Fruit fly (Drosophila melanogaster) whole organism, embryonic: ENCODE results near the gene CG14327.
A peak's percentile ranks its signal among the peaks of the same experiment; 100 is the strongest.

Experiments used
- B-H1 ChIP-seq: fragments of 200-800 bp; sonication (Bioruptor generic); IDR thresholded peaks from 3 replicates; pipeline ENCODE4 v1.3.6; 2022; ENCODE audit warnings: missing biosample characterization, missing genetic modification characterization
- CG1024 ChIP-seq: fragments of 200-800 bp; sonication (Bioruptor generic); IDR thresholded peaks from 2 replicates; pipeline ENCODE4 v1.3.6; 2022; ENCODE audit warnings: missing biosample characterization, missing genetic modification characterization
- CG10366 ChIP-seq: fragments of 200-800 bp; sonication (Bioruptor generic); IDR thresholded peaks from 2 replicates; pipeline ENCODE4 v1.3.6; 2022; ENCODE audit warnings: missing biosample characterization, missing genetic modification characterization
- CG11247 ChIP-seq: fragments of 200-800 bp; sonication (Bioruptor generic); IDR thresholded peaks from 2 replicates; pipeline ENCODE4 v1.3.6; 2022; ENCODE audit warnings: missing biosample characterization, missing genetic modification characterization
- CG11456 ChIP-seq: fragments of 200-800 bp; sonication (Bioruptor generic); IDR thresholded peaks from 3 replicates; pipeline ENCODE4 v1.3.6; 2022; ENCODE audit warnings: missing biosample characterization, missing genetic modification characterization
- CG12391 ChIP-seq: fragments of 200-800 bp; sonication (Bioruptor generic); optimal IDR thresholded peaks from 3 replicates; lab custom pipeline; 2018; ENCODE audit warnings: missing biosample characterization, mild to moderate bottlenecking, missing genetic modification characterization, moderate library complexity
- CG12769 ChIP-seq: fragments of 200-800 bp; sonication (Bioruptor generic); optimal IDR thresholded peaks from 2 replicates; lab custom pipeline; 2019; ENCODE audit warnings: missing biosample characterization, mild to moderate bottlenecking, missing genetic modification characterization, moderate library complexity
- CG13424 ChIP-seq: fragments of 200-800 bp; sonication (Bioruptor generic); optimal IDR thresholded peaks from 2 replicates; lab custom pipeline; 2019; ENCODE audit warnings: missing biosample characterization, mild to moderate bottlenecking, missing genetic modification characterization, moderate library complexity
- CG16815 ChIP-seq: fragments of 200-800 bp; sonication (Bioruptor generic); optimal IDR thresholded peaks from 3 replicates; lab custom pipeline; 2017; ENCODE audit warnings: missing biosample characterization, mild to moderate bottlenecking, missing genetic modification characterization
- CG18262 ChIP-seq: fragments of 200-800 bp; optimal IDR thresholded peaks from 3 replicates; lab custom pipeline; 2019; ENCODE audit warnings: missing biosample characterization, mild to moderate bottlenecking, missing genetic modification characterization, moderate library complexity
- CG2116 ChIP-seq: fragments of 200-800 bp; sonication (Bioruptor generic); optimal IDR thresholded peaks from 3 replicates; lab custom pipeline; 2018; ENCODE audit warnings: missing biosample characterization, mild to moderate bottlenecking, missing genetic modification characterization
- CG2120 ChIP-seq: fragments of 200-800 bp; sonication (Bioruptor generic); optimal IDR thresholded peaks from 3 replicates; lab custom pipeline; 2016; ENCODE audit warnings: missing biosample characterization, missing genetic modification characterization
- CG2712 ChIP-seq: fragments of 200-800 bp; optimal IDR thresholded peaks from 3 replicates; lab custom pipeline; 2019; ENCODE audit warnings: missing biosample characterization, mild to moderate bottlenecking, missing genetic modification characterization, moderate library complexity
- CG2889 ChIP-seq: fragments of 200-800 bp; sonication (Bioruptor generic); IDR thresholded peaks from 3 replicates; pipeline ENCODE4 v1.3.6; 2022; ENCODE audit warnings: missing biosample characterization, missing genetic modification characterization
- CG30403 ChIP-seq: fragments of 200-800 bp; sonication (Bioruptor generic); optimal IDR thresholded peaks from 3 replicates; lab custom pipeline; 2016; ENCODE audit warnings: missing biosample characterization, missing genetic modification characterization
- CG32532 ChIP-seq: fragments of 200-800 bp; sonication (Bioruptor generic); IDR thresholded peaks from 2 replicates; pipeline ENCODE4 v1.3.6; 2022; ENCODE audit warnings: missing biosample characterization, missing genetic modification characterization
- CG3995 ChIP-seq: fragments of 200-800 bp; sonication (Bioruptor generic); optimal IDR thresholded peaks from 3 replicates; lab custom pipeline; 2016; ENCODE audit warnings: missing biosample characterization, missing genetic modification characterization
- CG4820 ChIP-seq: fragments of 200-800 bp; sonication (Bioruptor generic); optimal IDR thresholded peaks from 3 replicates; lab custom pipeline; 2016; ENCODE audit warnings: missing biosample characterization, missing genetic modification characterization
- CG6813 ChIP-seq: fragments of 200-800 bp; sonication (Bioruptor generic); optimal IDR thresholded peaks from 2 replicates; lab custom pipeline; 2017; ENCODE audit warnings: missing biosample characterization, missing genetic modification characterization, mild to moderate bottlenecking, moderate library complexity, missing genetic modification reagents
- CG7372 ChIP-seq: fragments of 200-800 bp; sonication (Bioruptor generic); IDR thresholded peaks from 2 replicates; pipeline ENCODE4 v1.3.6; 2022; ENCODE audit warnings: missing biosample characterization, missing genetic modification characterization
- CG9437 ChIP-seq: fragments of 200-800 bp; sonication (Bioruptor generic); optimal IDR thresholded peaks from 2 replicates; lab custom pipeline; 2018; ENCODE audit warnings: missing biosample characterization, mild to moderate bottlenecking, missing genetic modification characterization
- CG9932 ChIP-seq: fragments of 200-800 bp; sonication (Bioruptor generic); IDR thresholded peaks from 2 replicates; pipeline ENCODE4 v1.3.6; 2022; ENCODE audit warnings: missing biosample characterization, missing genetic modification characterization
- CoRest ChIP-seq: fragments of 200-800 bp; sonication (Bioruptor generic); optimal IDR thresholded peaks from 3 replicates; lab custom pipeline; 2018; ENCODE audit warnings: missing biosample characterization, mild to moderate bottlenecking, missing genetic modification characterization, moderate library complexity
- D19B ChIP-seq: fragments of 200-800 bp; sonication (Bioruptor generic); optimal IDR thresholded peaks from 2 replicates; lab custom pipeline; 2017; ENCODE audit warnings: missing biosample characterization, mild to moderate bottlenecking, missing genetic modification characterization
- Elba2 ChIP-seq: fragments of 200-800 bp; sonication (Bioruptor generic); optimal IDR thresholded peaks from 3 replicates; lab custom pipeline; 2016; ENCODE audit warnings: missing biosample characterization, missing genetic modification characterization
- Gug ChIP-seq: fragments of 200-800 bp; sonication (Bioruptor generic); IDR thresholded peaks from 4 replicates; pipeline ENCODE4 v1.3.6; 2022; ENCODE audit warnings: missing biosample characterization, missing genetic modification characterization
- HLH4C ChIP-seq: fragments of 200-800 bp; sonication (Bioruptor generic); IDR thresholded peaks from 3 replicates; pipeline ENCODE4 v1.3.6; 2022; ENCODE audit warnings: missing biosample characterization, missing genetic modification characterization; ENCODE audit not compliant: partially characterized antibody
- Rfx ChIP-seq: fragments of 200-800 bp; sonication (Bioruptor generic); IDR thresholded peaks from 2 replicates; pipeline ENCODE4 v1.3.6; 2022; ENCODE audit warnings: missing biosample characterization, missing genetic modification characterization
- Rx ChIP-seq: fragments of 200-800 bp; sonication (Bioruptor generic); IDR thresholded peaks from 2 replicates; pipeline ENCODE4 v1.3.6; 2022; ENCODE audit warnings: missing biosample characterization, missing genetic modification characterization
- Ssrp ChIP-seq: fragments of 200-800 bp; sonication (Bioruptor generic); optimal IDR thresholded peaks from 2 replicates; lab custom pipeline; 2018; ENCODE audit warnings: missing biosample characterization, mild to moderate bottlenecking, missing genetic modification characterization, moderate library complexity
- amos ChIP-seq: fragments of 200-800 bp; sonication (Bioruptor generic); IDR thresholded peaks from 2 replicates; pipeline ENCODE4 v1.3.6; 2022; ENCODE audit warnings: missing biosample characterization, missing genetic modification characterization; ENCODE audit not compliant: partially characterized antibody
- btn ChIP-seq: fragments of 200-800 bp; sonication (Bioruptor generic); optimal IDR thresholded peaks from 2 replicates; lab custom pipeline; 2016; ENCODE audit warnings: missing biosample characterization, missing genetic modification characterization
- cg ChIP-seq: fragments of 200-800 bp; sonication (Bioruptor generic); optimal IDR thresholded peaks from 3 replicates; lab custom pipeline; 2019; ENCODE audit warnings: missing biosample characterization, mild to moderate bottlenecking, missing genetic modification characterization, moderate library complexity
- gem ChIP-seq: fragments of 200-800 bp; sonication (Bioruptor generic); optimal IDR thresholded peaks from 2 replicates; lab custom pipeline; 2019; ENCODE audit warnings: missing biosample characterization, mild to moderate bottlenecking, missing genetic modification characterization, moderate library complexity
- knrl ChIP-seq: fragments of 200-800 bp; sonication (Bioruptor generic); IDR thresholded peaks from 3 replicates; pipeline ENCODE4 v1.3.6; 2022; ENCODE audit warnings: missing biosample characterization, missing genetic modification characterization; ENCODE audit not compliant: partially characterized antibody
- lilli ChIP-seq: fragments of 200-800 bp; sonication (Bioruptor generic); optimal IDR thresholded peaks from 3 replicates; lab custom pipeline; 2016; ENCODE audit warnings: missing biosample characterization, missing genetic modification characterization
- mam ChIP-seq: fragments of 200-800 bp; sonication (Bioruptor generic); optimal IDR thresholded peaks from 3 replicates; lab custom pipeline; 2016; ENCODE audit warnings: missing biosample characterization, missing genetic modification characterization
- odd ChIP-seq: fragments of 200-800 bp; sonication (Bioruptor generic); optimal IDR thresholded peaks from 2 replicates; lab custom pipeline; 2017; ENCODE audit warnings: missing biosample characterization, mild to moderate bottlenecking, missing genetic modification characterization
- pb ChIP-seq: fragments of 200-800 bp; sonication (Bioruptor generic); optimal IDR thresholded peaks from 3 replicates; lab custom pipeline; 2016; ENCODE audit warnings: missing biosample characterization, missing genetic modification characterization
- phol ChIP-seq: fragments of 200-800 bp; sonication (Bioruptor generic); optimal IDR thresholded peaks from 3 replicates; lab custom pipeline; 2018; ENCODE audit warnings: missing biosample characterization, mild to moderate bottlenecking, missing genetic modification characterization, moderate library complexity
- prd ChIP-seq, 3 experiments: fragments of >200 bp in 2 of 3; fragments of 200-800 bp in 1 of 3; sonication (Bioruptor generic) in 1 of 3; optimal IDR thresholded peaks in 2 of 3; IDR thresholded peaks in 1 of 3; 2 replicates in 2 of 3; 3 replicates in 1 of 3; pipeline versions ENCODE4 v1.3.6 to Lab custom; 2017 to 2022; ENCODE audit warnings: missing biosample characterization in 1 of 3, missing genetic modification characterization in 1 of 3
- pzg ChIP-seq: fragments of 200-800 bp; sonication (Bioruptor generic); optimal IDR thresholded peaks from 3 replicates; lab custom pipeline; 2018; ENCODE audit warnings: missing biosample characterization, mild to moderate bottlenecking, missing genetic modification characterization, moderate library complexity
- ro ChIP-seq: fragments of 200-800 bp; sonication (Bioruptor generic); IDR thresholded peaks from 2 replicates; pipeline ENCODE4 v1.3.6; 2022; ENCODE audit warnings: missing biosample characterization, missing genetic modification characterization
- stwl ChIP-seq: fragments of 200-800 bp; sonication (Bioruptor generic); optimal IDR thresholded peaks from 3 replicates; lab custom pipeline; 2018; ENCODE audit warnings: missing biosample characterization, mild to moderate bottlenecking, missing genetic modification characterization, moderate library complexity
- tin ChIP-seq: fragments of 200-800 bp; sonication (Bioruptor generic); optimal IDR thresholded peaks from 3 replicates; lab custom pipeline; 2016; ENCODE audit warnings: missing biosample characterization, missing genetic modification characterization
- trem ChIP-seq: fragments of 200-800 bp; optimal IDR thresholded peaks from 3 replicates; lab custom pipeline; 2019; ENCODE audit warnings: missing biosample characterization, mild to moderate bottlenecking, missing genetic modification characterization, moderate library complexity
- unc-4 ChIP-seq: fragments of 200-800 bp; sonication (Bioruptor generic); IDR thresholded peaks from 2 replicates; pipeline ENCODE4 v1.3.6; 2022; ENCODE audit warnings: missing biosample characterization, missing genetic modification characterization; ENCODE audit not compliant: partially characterized antibody
- vvl ChIP-seq: fragments of 200-800 bp; sonication (Bioruptor generic); IDR thresholded peaks from 2 replicates; pipeline ENCODE4 v1.3.6; 2022; ENCODE audit warnings: missing biosample characterization, missing genetic modification characterization
- zen ChIP-seq: fragments of 200-800 bp; sonication (Bioruptor generic); optimal IDR thresholded peaks from 3 replicates; lab custom pipeline; 2018; ENCODE audit warnings: missing biosample characterization, mild to moderate bottlenecking, missing genetic modification characterization, moderate library complexity
- zfh2 ChIP-seq: fragments of 200-800 bp; sonication (Bioruptor generic); optimal IDR thresholded peaks from 2 replicates; lab custom pipeline; 2016; ENCODE audit warnings: missing biosample characterization, missing genetic modification characterization

CG14327 gene

dm6 chr3R:17647444-17647843 is 33.9 kb downstream of the CG14327 start, which contains the start of gene CG14322 (continued):
- 0 out of 2 replicates have a peak, but pooled peaks have one; percentile 23 for TF ChIP-seq unc-4
- TF ChIP-seq CG2116 (GFP tag; lab: Kevin White, UChicago) = peak; percentile 68
- no peak for TF ChIP-seq ro (GFP tag; lab: Robert Waterston, UW)
- TF ChIP-seq vvl (GFP tag; lab: Robert Waterston, UW) = peak; percentile 45
- TF ChIP-seq CG1024 (GFP tag; lab: Robert Waterston, UW) = no peak
- peak; percentile 40 for TF ChIP-seq CG2712 (tag; lab: Kevin White, UChicago)
- TF ChIP-seq stwl (tag; lab: Kevin White, UChicago) = peak; percentile 77
- TF ChIP-seq zen (tag; lab: Kevin White, UChicago) = peak; percentile 15
- TF ChIP-seq CG12769 (tag; lab: Kevin White, UChicago) = peak; percentile 4
- no peak for TF ChIP-seq odd (GFP tag; lab: Kevin White, UChicago)
- TF ChIP-seq Rx (GFP tag; lab: Robert Waterston, UW) = no peak
- TF ChIP-seq lilli (GFP tag; lab: Kevin White, UChicago) = peak; percentile 19
- TF ChIP-seq CG4820 (GFP tag; lab: Kevin White, UChicago) = no peak
- no peak for TF ChIP-seq CG10366
- TF ChIP-seq CG32532 = peak; percentile 44; the same call in 1 of the 2 replicates
- no peak; the same call in 1 of the 2 replicates for TF ChIP-seq Rfx
- peak; percentile 24; the same call in 1 of the 2 replicates for TF ChIP-seq amos
- no peak for TF ChIP-seq prd (optimal IDR thresholded peaks at IDR 0.05; lab: Kevin White, UChicago)
- peak; percentile 49; the same call in 2 of the 3 replicates for TF ChIP-seq prd (GFP tag; IDR thresholded peaks at IDR 0.05; lab: Robert Waterston, UW)
- no peak for TF ChIP-seq CG16815 (GFP tag; lab: Kevin White, UChicago)
- TF ChIP-seq Gug = peak; percentile 54; the same call in 2 of the 4 replicates
- peak; percentile 5 for TF ChIP-seq CG30403 (GFP tag; lab: Kevin White, UChicago)
- TF ChIP-seq CG6813 (GFP tag; lab: Kevin White, UChicago) = no peak
- TF ChIP-seq zfh2 (GFP tag; lab: Kevin White, UChicago) = peak; percentile 7
- TF ChIP-seq mam = peak; percentile 22
- TF ChIP-seq pzg (GFP tag; lab: Kevin White, UChicago) = peak; percentile 59
- TF ChIP-seq phol (tag; lab: Kevin White, UChicago) = peak; percentile 14
- peak; percentile 12 for TF ChIP-seq CoRest (tag; lab: Kevin White, UChicago)
- TF ChIP-seq D19B (GFP tag; lab: Kevin White, UChicago) = peak; percentile 94
- TF ChIP-seq B-H1 (GFP tag; lab: Robert Waterston, UW) = no peak
- peak; percentile 17 for TF ChIP-seq tin (GFP tag; lab: Kevin White, UChicago)
- peak; percentile 18 for TF ChIP-seq gem (tag; lab: Kevin White, UChicago)
- TF ChIP-seq CG9932 (GFP tag; lab: Robert Waterston, UW) = peak; percentile 65
- TF ChIP-seq CG7372 (GFP tag; lab: Robert Waterston, UW) = no peak
- TF ChIP-seq CG2120 (GFP tag; lab: Kevin White, UChicago) = peak; percentile 32
- 0 out of 3 replicates have a peak, but pooled peaks have one; percentile 55 for TF ChIP-seq CG11456 (GFP tag; lab: Robert Waterston, UW)
- peak; percentile 29; the same call in 1 of the 3 replicates for TF ChIP-seq knrl (GFP tag; lab: Robert Waterston, UW)
- peak; percentile 30 for TF ChIP-seq CG12391 (tag; lab: Kevin White, UChicago)
- TF ChIP-seq HLH4C (GFP tag; lab: Robert Waterston, UW) = 0 out of 3 replicates have a peak, but pooled peaks have one; percentile 21
- TF ChIP-seq Elba2 = peak; percentile 13
- peak; percentile 97 for TF ChIP-seq CG9437 (GFP tag; lab: Kevin White, UChicago)
- TF ChIP-seq CG13424 (tag; lab: Kevin White, UChicago) = peak; percentile 9
- TF ChIP-seq btn (GFP tag; lab: Kevin White, UChicago) = no peak
- no peak for TF ChIP-seq CG18262
- TF ChIP-seq CG3995 (GFP tag; lab: Kevin White, UChicago) = peak; percentile 95
- TF ChIP-seq pb (GFP tag; lab: Kevin White, UChicago) = no peak
- no peak for TF ChIP-seq cg (GFP tag; lab: Kevin White, UChicago)
- 0 out of 2 replicates have a peak, but pooled peaks have one; percentile 15 for TF ChIP-seq CG11247 (GFP tag; lab: Robert Waterston, UW)
- peak; percentile 97 for TF ChIP-seq trem
- TF ChIP-seq Ssrp (tag; lab: Kevin White, UChicago) = no peak
- TF ChIP-seq CG2889 (GFP tag; lab: Robert Waterston, UW) = no peak
